Worm (Caenorhabditis elegans): ENCODE measurements around the gene F14F3.5.

F14F3.5 gene

DNA sequence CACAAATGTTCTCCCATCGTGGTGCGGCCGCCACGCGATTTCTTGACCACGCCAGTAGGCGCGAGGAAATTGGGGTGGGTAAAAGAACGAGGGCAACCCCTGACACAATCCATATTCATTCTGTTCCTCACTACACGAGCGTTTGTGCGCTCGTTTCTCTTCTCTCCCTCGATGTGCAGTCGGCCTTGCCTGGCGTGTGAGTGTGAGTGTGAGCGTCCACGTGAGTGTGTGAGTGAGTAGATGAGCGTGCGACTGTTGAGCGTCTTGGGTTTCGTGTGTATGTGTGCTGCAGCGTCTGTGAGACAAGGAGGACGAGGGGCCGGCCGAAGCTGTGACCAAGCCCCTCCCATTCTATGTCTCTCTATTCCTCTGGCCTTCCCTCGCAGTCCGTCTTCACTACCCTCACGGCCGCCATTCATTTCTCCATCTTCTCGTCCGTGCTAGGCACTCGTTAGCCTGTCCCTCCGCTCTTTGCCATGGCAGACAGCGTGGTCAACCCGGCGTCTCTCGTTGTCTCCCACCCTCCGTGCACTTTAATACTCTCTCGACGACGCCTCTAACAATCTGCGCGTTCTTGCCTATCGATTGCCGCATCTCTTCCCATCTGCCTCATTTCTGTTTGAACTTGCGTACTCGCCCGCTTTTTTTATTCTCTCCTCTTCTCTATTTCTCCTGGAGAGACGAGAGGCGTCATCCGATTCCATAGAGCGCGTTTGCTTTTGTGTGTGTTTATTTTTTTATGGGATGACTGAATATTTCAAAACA is 39.5 kb upstream of the F14F3.5 start (continued):
- TF ChIP-seq hlh-6 (tag; optimal IDR thresholded peaks at IDR 0.05) (peak; percentile 80), T23F11.4 (GFP tag; optimal IDR thresholded peaks at IDR 0.05) (no peak), ceh-2 (tag; optimal IDR thresholded peaks at IDR 0.05) (peak; percentile 73), dmd-4 (tag; optimal IDR thresholded peaks at IDR 0.05; ENCODE audit: borderline replicate concordance) (no peak), ceh-24 (tag; optimal IDR thresholded peaks at IDR 0.05) (no peak), ets-4 (tag; optimal IDR thresholded peaks at IDR 0.05) (peak; percentile 21), K09A11.1 (tag; optimal IDR thresholded peaks at IDR 0.05; ENCODE audit: insufficient read depth) (peak; percentile 20), pag-3 (tag; optimal IDR thresholded peaks at IDR 0.05; ENCODE audit: borderline replicate concordance) (no peak), ama-1 (optimal IDR thresholded peaks at IDR 0.05) (no peak), lin-11 (tag; optimal IDR thresholded peaks at IDR 0.05) (no peak), ceh-34 (tag; optimal IDR thresholded peaks at IDR 0.05) (peak; percentile 99), unc-3 (GFP tag; conservative IDR thresholded peaks at IDR 0.05) (no peak), unc-3 (tag; optimal IDR thresholded peaks at IDR 0.05) (peak; percentile 65), ref-2 (tag; optimal IDR thresholded peaks at IDR 0.05) (peak; percentile 95), madf-2 (tag; optimal IDR thresholded peaks at IDR 0.05) (peak; percentile 66), ztf-16 (tag; optimal IDR thresholded peaks at IDR 0.05) (peak; percentile 67), ahr-1 (tag; optimal IDR thresholded peaks at IDR 0.05) (peak; percentile 51), pha-4 (tag; optimal IDR thresholded peaks at IDR 0.05) (no peak)

DNA sequence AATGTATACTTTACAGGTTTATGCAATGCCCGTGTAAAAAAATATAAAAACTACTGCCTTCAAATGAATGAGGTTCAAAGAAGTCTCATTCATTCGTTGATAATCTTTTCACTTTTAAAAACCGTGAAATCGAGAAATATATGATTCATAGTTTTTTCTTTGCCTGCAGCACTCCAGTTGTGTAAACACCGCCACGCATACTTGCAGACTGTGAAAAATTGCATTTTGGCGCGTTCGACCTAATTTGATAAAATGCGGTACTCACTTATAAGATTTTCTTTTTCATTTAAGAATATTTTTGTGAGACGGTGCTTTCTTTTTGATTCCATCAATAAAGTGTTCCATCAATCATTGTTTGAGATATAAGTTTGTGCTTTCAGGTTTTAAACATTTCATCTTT is 37.7 kb upstream of the F14F3.5 start:
- peak; percentile 72 for TF ChIP-seq unc-42 (tag; optimal IDR thresholded peaks at IDR 0.05)
- no peak for TF ChIP-seq ceh-19 (GFP tag; optimal IDR thresholded peaks at IDR 0.05)
- TF ChIP-seq tbx-2 (tag; optimal IDR thresholded peaks at IDR 0.05), result no peak
- TF ChIP-seq C38D4.7 (GFP tag; optimal IDR thresholded peaks at IDR 0.05), result no peak
- TF ChIP-seq C08G9.2 (tag; optimal IDR thresholded peaks at IDR 0.05), result no peak

DNA sequence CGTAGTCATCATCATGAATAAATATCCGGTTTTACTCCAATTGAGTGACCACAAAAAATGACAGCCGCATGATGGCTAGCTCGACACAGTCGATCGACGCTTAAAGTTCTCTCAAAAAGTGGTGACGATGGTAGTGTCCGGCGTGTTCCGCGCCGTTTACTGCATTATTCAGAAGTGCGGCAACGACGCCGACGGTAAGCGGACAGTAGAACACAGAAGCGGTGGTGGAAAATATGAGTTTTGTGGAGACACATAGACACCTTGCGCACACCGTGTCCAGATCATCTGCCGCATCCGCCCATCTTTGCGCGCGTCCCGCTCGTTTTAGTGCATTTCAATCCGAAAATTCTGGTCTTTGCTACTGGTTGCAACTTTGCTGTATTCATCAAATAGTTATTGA is 30.2 kb upstream of the F14F3.5 start, which contains the start of gene F59F5.7:
Gene F59F5.7 (plus strand): TSS at position 301 of the 400 bp plus-strand sequence.
- TF ChIP-seq nhr-232 (tag; optimal IDR thresholded peaks at IDR 0.05), result no peak
- TF ChIP-seq C08G9.2 (tag; optimal IDR thresholded peaks at IDR 0.05), result no peak
- no peak for TF ChIP-seq zip-5 (tag; optimal IDR thresholded peaks at IDR 0.05)
- TF ChIP-seq nfya-1 (tag; optimal IDR thresholded peaks at IDR 0.05), result no peak
- TF ChIP-seq che-1 (tag; optimal IDR thresholded peaks at IDR 0.05), result no peak
- TF ChIP-seq ceh-31 (tag; optimal IDR thresholded peaks at IDR 0.05), result no peak
- no peak for TF ChIP-seq ceh-9 (tag; optimal IDR thresholded peaks at IDR 0.05)
- TF ChIP-seq ahr-1 (tag; optimal IDR thresholded peaks at IDR 0.05), result no peak
- TF ChIP-seq fax-1 (tag; optimal IDR thresholded peaks at IDR 0.05), result no peak
- TF ChIP-seq pax-1 (tag; optimal IDR thresholded peaks at IDR 0.05), result no peak
- no peak for TF ChIP-seq pha-4 (tag; optimal IDR thresholded peaks at IDR 0.05)
- no peak for TF ChIP-seq gmeb-2 (tag; optimal IDR thresholded peaks at IDR 0.05)
- no peak for TF ChIP-seq madf-2 (tag; optimal IDR thresholded peaks at IDR 0.05)
- TF ChIP-seq pha-2 (tag; optimal IDR thresholded peaks at IDR 0.05), result no peak
- no peak for TF ChIP-seq unc-42 (tag; optimal IDR thresholded peaks at IDR 0.05)

DNA sequence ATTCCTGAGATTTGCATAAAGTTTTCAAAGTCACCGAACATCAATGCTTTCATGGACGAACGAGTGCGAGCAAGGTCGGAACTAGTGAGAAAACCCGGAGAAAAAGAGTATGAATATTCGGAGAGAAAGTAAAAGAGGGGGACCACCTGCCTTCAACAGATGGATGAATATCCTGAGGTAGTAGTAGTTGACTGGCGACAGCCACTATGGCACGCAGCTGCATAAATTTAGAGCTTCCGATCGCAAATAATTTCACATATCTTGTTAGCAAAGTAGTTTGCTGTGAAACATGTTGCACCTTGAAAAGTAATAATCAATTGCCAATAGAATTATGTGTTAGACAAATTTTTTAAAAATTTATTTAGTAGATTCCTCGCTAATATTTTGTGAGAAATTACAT is 27.7 kb upstream of the F14F3.5 start:
- TF ChIP-seq pag-3 (tag; optimal IDR thresholded peaks at IDR 0.05; ENCODE audit: borderline replicate concordance), result no peak
- no peak for TF ChIP-seq pha-4 (tag; optimal IDR thresholded peaks at IDR 0.05)
- TF ChIP-seq lin-11 (tag; optimal IDR thresholded peaks at IDR 0.05), result no peak
- TF ChIP-seq madf-2 (tag; optimal IDR thresholded peaks at IDR 0.05), result no peak
- TF ChIP-seq ceh-48 (tag; optimal IDR thresholded peaks at IDR 0.05), result no peak
- no peak for TF ChIP-seq hlh-13 (GFP tag; optimal IDR thresholded peaks at IDR 0.05)
- TF ChIP-seq pqm-1 (tag; optimal IDR thresholded peaks at IDR 0.05), result no peak
- no peak for TF ChIP-seq nhr-232 (tag; optimal IDR thresholded peaks at IDR 0.05)
- TF ChIP-seq K02D7.2 (tag; optimal IDR thresholded peaks at IDR 0.05), result no peak
- TF ChIP-seq hlh-30 (tag; optimal IDR thresholded peaks at IDR 0.05; ENCODE audit: insufficient read depth), result no peak
- TF ChIP-seq ttx-3 (tag; optimal IDR thresholded peaks at IDR 0.05), result no peak
- no peak for TF ChIP-seq C38D4.7 (GFP tag; optimal IDR thresholded peaks at IDR 0.05)
- TF ChIP-seq hlh-15 (tag; optimal IDR thresholded peaks at IDR 0.05), result no peak
- no peak for TF ChIP-seq ref-2 (tag; optimal IDR thresholded peaks at IDR 0.05)
- TF ChIP-seq ceh-19 (GFP tag; optimal IDR thresholded peaks at IDR 0.05), result no peak
